Fruit fly (Drosophila melanogaster) whole organism, pupa: ENCODE data around the gene XRCC1.

Source experiments
- CG10348 ChIP-seq: fragments of 200-800 bp; sonication (Bioruptor generic); IDR thresholded peaks from 2 replicates; pipeline ENCODE4 v1.3.6; 2022; ENCODE audit warnings: missing biosample characterization, missing genetic modification characterization
- CG12605 ChIP-seq: fragments of 200-800 bp; sonication (Bioruptor generic); IDR thresholded peaks from 2 replicates; pipeline ENCODE4 v1.3.6; 2022; ENCODE audit warnings: missing biosample characterization, missing genetic modification characterization
- CG13204 ChIP-seq: fragments of 200-800 bp; sonication (Bioruptor generic); optimal IDR thresholded peaks from 2 replicates; lab custom pipeline; 2018; ENCODE audit warnings: missing biosample characterization, mild to moderate bottlenecking, missing genetic modification characterization, moderate library complexity
- CG14655 ChIP-seq: fragments of 200-800 bp; sonication (Bioruptor generic); optimal IDR thresholded peaks from 3 replicates; lab custom pipeline; 2017; ENCODE audit warnings: mild to moderate bottlenecking, missing biosample characterization, missing genetic modification reagents, missing genetic modification characterization
- CG15710 ChIP-seq: fragments of 200-800 bp; sonication (Bioruptor generic); optimal IDR thresholded peaks from 2 replicates; lab custom pipeline; 2018; ENCODE audit warnings: missing biosample characterization, mild to moderate bottlenecking, missing genetic modification characterization, moderate library complexity
- CG17806 ChIP-seq: fragments of 200-800 bp; sonication (Bioruptor generic); optimal IDR thresholded peaks from 2 replicates; lab custom pipeline; 2018; ENCODE audit warnings: missing biosample characterization, mild to moderate bottlenecking, missing genetic modification characterization, moderate library complexity
- CG32121 ChIP-seq: fragments of 200-800 bp; sonication (Bioruptor generic); IDR thresholded peaks from 2 replicates; pipeline ENCODE4 v1.3.6; 2022; ENCODE audit warnings: missing biosample characterization, missing genetic modification characterization
- CG34367 ChIP-seq: fragments of 200-800 bp; sonication (Bioruptor generic); optimal IDR thresholded peaks from 2 replicates; lab custom pipeline; 2018; ENCODE audit warnings: missing biosample characterization, mild to moderate bottlenecking, missing genetic modification characterization
- CG4496 ChIP-seq: fragments of 200-800 bp; sonication (Bioruptor generic); IDR thresholded peaks from 3 replicates; pipeline ENCODE4 v1.3.6; 2022; ENCODE audit warnings: missing biosample characterization, missing genetic modification characterization
- CG8159 ChIP-seq: fragments of 200-800 bp; sonication (Bioruptor generic); optimal IDR thresholded peaks from 3 replicates; lab custom pipeline; 2018; ENCODE audit warnings: missing biosample characterization, mild to moderate bottlenecking, missing genetic modification characterization, moderate library complexity
- CG8301 ChIP-seq: fragments of 200-800 bp; sonication (Bioruptor generic); optimal IDR thresholded peaks from 2 replicates; lab custom pipeline; 2018; ENCODE audit warnings: missing biosample characterization, mild to moderate bottlenecking, missing genetic modification characterization
- CG9948 ChIP-seq: fragments of 200-800 bp; sonication (Bioruptor generic); optimal IDR thresholded peaks from 2 replicates; lab custom pipeline; 2018; ENCODE audit warnings: missing biosample characterization, mild to moderate bottlenecking, missing genetic modification characterization, moderate library complexity
- D1 ChIP-seq: fragments of 200-800 bp; sonication (Bioruptor generic); optimal IDR thresholded peaks from 2 replicates; lab custom pipeline; 2018; ENCODE audit warnings: missing biosample characterization, mild to moderate bottlenecking, missing genetic modification characterization, moderate library complexity
- EcR ChIP-seq: fragments of 200-800 bp; sonication (Bioruptor generic); optimal IDR thresholded peaks from 3 replicates; lab custom pipeline; 2019; ENCODE audit warnings: missing biosample characterization, missing genetic modification characterization, mild to moderate bottlenecking, moderate library complexity, missing genetic modification reagents
- Ets98B ChIP-seq: fragments of 200-800 bp; sonication (Bioruptor generic); IDR thresholded peaks from 2 replicates; pipeline ENCODE4 v1.3.6; 2022; ENCODE audit warnings: missing biosample characterization, missing genetic modification characterization
- Pif1A ChIP-seq: fragments of 200-800 bp; sonication (Bioruptor generic); optimal IDR thresholded peaks from 3 replicates; lab custom pipeline; 2016; ENCODE audit warnings: missing biosample characterization, missing genetic modification characterization
- Pif1B ChIP-seq: fragments of 200-800 bp; sonication (Bioruptor generic); optimal IDR thresholded peaks from 3 replicates; lab custom pipeline; 2016; ENCODE audit warnings: missing biosample characterization, missing genetic modification characterization
- Snoo ChIP-seq: fragments of 200-800 bp; sonication (Bioruptor generic); optimal IDR thresholded peaks from 3 replicates; lab custom pipeline; 2017; ENCODE audit warnings: missing biosample characterization, mild to moderate bottlenecking, missing genetic modification characterization, inconsistent platforms
- fd96Ca ChIP-seq: fragments of 200-800 bp; sonication (Bioruptor generic); IDR thresholded peaks from 3 replicates; pipeline ENCODE4 v1.3.6; 2022; ENCODE audit warnings: missing biosample characterization, missing genetic modification characterization
- gl ChIP-seq: fragments of 200-800 bp; sonication (Bioruptor generic); optimal IDR thresholded peaks from 2 replicates; lab custom pipeline; 2018; ENCODE audit warnings: missing biosample characterization, mild to moderate bottlenecking, missing genetic modification characterization
- rn ChIP-seq: fragments of 200-800 bp; sonication (Bioruptor generic); IDR thresholded peaks from 2 replicates; pipeline ENCODE4 v1.3.6; 2022; ENCODE audit warnings: missing biosample characterization, missing genetic modification characterization

The XRCC1 gene

dm6 chrX:5312958-5313357, 16.7 kb upstream of the XRCC1 start, which contains the start of gene CG4198:
CG4198 (plus strand) TSS chrX:5313258.
- TF ChIP-seq CG10348 (GFP tag; lab: Robert Waterston, UW) (no peak), CG8301 (no peak), CG14655 (no peak), CG9948 (tag; lab: Kevin White, UChicago) (no peak), gl (tag; lab: Kevin White, UChicago) (no peak)

- TF ChIP-seq CG17806 (tag; lab: Kevin White, UChicago) (no peak), gl (tag; lab: Kevin White, UChicago) (no peak), Snoo (tag; lab: Kevin White, UChicago) (no peak), CG8301 (no peak)
Measured at dm6 chrX:5317170-5317569, 12.5 kb upstream of the XRCC1 start, which contains the start of the genes CG15930 and Sas10. CG15930 (minus strand) TSS chrX:5317295. Sas10 (plus strand) TSS chrX:5317409.

dm6 chrX:5322459-5322883, 7.2 kb upstream of the XRCC1 start, which contains the start of gene Rnp4F:
Rnp4F (minus strand) TSS chrX:5322696.
- TF ChIP-seq rn (no peak), CG12605 (GFP tag; lab: Robert Waterston, UW) (peak; percentile 54), CG9948 (tag; lab: Kevin White, UChicago) (peak; percentile 51), Pif1B (no peak), CG17806 (tag; lab: Kevin White, UChicago) (peak; percentile 50), EcR (GFP tag; lab: Kevin White, UChicago) (no peak), CG4496 (peak; percentile 84; the same call in 2 of the 3 replicates), CG8159 (tag; lab: Kevin White, UChicago) (peak; percentile 54), CG10348 (GFP tag; lab: Robert Waterston, UW) (no peak), CG13204 (GFP tag; lab: Kevin White, UChicago) (no peak), CG14655 (no peak), Ets98B (GFP tag; lab: Robert Waterston, UW) (peak; percentile 60), Snoo (tag; lab: Kevin White, UChicago) (peak; percentile 72), CG32121 (GFP tag; lab: Robert Waterston, UW) (peak; percentile 63), Pif1A (no peak), CG8301 (no peak), fd96Ca (GFP tag; lab: Robert Waterston, UW) (peak; percentile 79), D1 (tag; lab: Kevin White, UChicago) (no peak), CG15710 (tag; lab: Kevin White, UChicago) (peak; percentile 72), gl (tag; lab: Kevin White, UChicago) (peak; percentile 47), CG34367 (tag; lab: Kevin White, UChicago) (peak; percentile 58)

dm6 chrX:5323636-5324035, 6.0 kb upstream of the XRCC1 start, which contains the start of gene Mcm3:
Mcm3 (plus strand) TSS chrX:5323855.
- TF ChIP-seq CG34367 (tag; lab: Kevin White, UChicago), result no peak
- TF ChIP-seq EcR (GFP tag; lab: Kevin White, UChicago), result no peak
- TF ChIP-seq CG17806 (tag; lab: Kevin White, UChicago), result no peak
- TF ChIP-seq CG15710 (tag; lab: Kevin White, UChicago), result no peak
- no peak for TF ChIP-seq Pif1B
- no peak for TF ChIP-seq CG4496
- no peak for TF ChIP-seq CG10348 (GFP tag; lab: Robert Waterston, UW)
- no peak for TF ChIP-seq CG13204 (GFP tag; lab: Kevin White, UChicago)
- no peak for TF ChIP-seq fd96Ca (GFP tag; lab: Robert Waterston, UW)
- TF ChIP-seq CG8159 (tag; lab: Kevin White, UChicago), result no peak
- no peak for TF ChIP-seq CG14655
- no peak for TF ChIP-seq CG12605 (GFP tag; lab: Robert Waterston, UW)
- TF ChIP-seq Ets98B (GFP tag; lab: Robert Waterston, UW), result no peak
- TF ChIP-seq D1 (tag; lab: Kevin White, UChicago), result no peak
- no peak for TF ChIP-seq CG8301
- TF ChIP-seq Snoo (tag; lab: Kevin White, UChicago), result no peak
- TF ChIP-seq Pif1A, result no peak
- TF ChIP-seq CG9948 (tag; lab: Kevin White, UChicago), result no peak
- TF ChIP-seq gl (tag; lab: Kevin White, UChicago), result no peak
- no peak for TF ChIP-seq rn

- 0 out of 2 replicates have a peak, but pooled peaks have one; percentile 22 for TF ChIP-seq CG12605 (GFP tag; lab: Robert Waterston, UW)
- no peak for TF ChIP-seq CG15710 (tag; lab: Kevin White, UChicago)
- no peak for TF ChIP-seq CG17806 (tag; lab: Kevin White, UChicago)
- no peak for TF ChIP-seq Pif1B
- TF ChIP-seq CG4496, result peak; percentile 75
- TF ChIP-seq, all 21 proteins: peak for 2
Measured at dm6 chrX:5332259-5332862, 2.7 kb downstream of the XRCC1 start, which contains the start of gene CanB. CanB (plus strand) TSS chrX:5332499.

dm6 chrX:5336722-5337121, 7.0 kb downstream of the XRCC1 start:
- TF ChIP-seq CG8301 (peak; percentile 24), CG8159 (tag; lab: Kevin White, UChicago) (peak; percentile 53), CG9948 (tag; lab: Kevin White, UChicago) (peak; percentile 15), CG4496 (peak; percentile 23; the same call in 1 of the 3 replicates), Ets98B (GFP tag; lab: Robert Waterston, UW) (0 out of 2 replicates have a peak, but pooled peaks have one; percentile 22), CG17806 (tag; lab: Kevin White, UChicago) (no peak), D1 (tag; lab: Kevin White, UChicago) (no peak), CG12605 (GFP tag; lab: Robert Waterston, UW) (no peak; the same call in 1 of the 2 replicates), CG15710 (tag; lab: Kevin White, UChicago) (peak; percentile 34), CG32121 (GFP tag; lab: Robert Waterston, UW) (peak; percentile 64), CG14655 (peak; percentile 18)
